Worm (Caenorhabditis elegans): ENCODE measurements around the gene mxl-3.

DNA sequence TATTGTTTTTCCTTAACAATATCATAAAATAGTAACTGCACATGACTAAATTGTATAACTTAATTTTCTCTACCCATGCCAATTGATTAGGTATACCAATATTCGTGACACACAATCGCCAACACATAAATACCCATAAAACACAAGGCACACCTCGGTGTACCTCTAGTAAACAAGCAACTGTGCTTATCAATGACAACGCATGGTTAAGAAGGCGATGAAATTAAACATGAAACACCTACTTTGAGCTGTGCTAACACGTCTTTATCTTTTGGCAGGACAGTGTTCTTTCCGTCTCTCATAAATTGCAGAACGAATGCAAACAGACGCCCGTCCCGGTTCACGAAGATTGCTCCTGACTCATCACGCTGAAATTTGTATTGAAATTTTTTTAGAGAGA lies 39.8 kb downstream of the mxl-3 start:
- TF ChIP-seq egl-27 (tag; optimal IDR thresholded peaks at IDR 0.05) (no peak), lsy-2 (tag; optimal IDR thresholded peaks at IDR 0.05) (peak in 1 of 2 experiments; percentile 1), snpc-4 (tag; optimal IDR thresholded peaks at IDR 0.05) (no peak), nhr-77 (tag; optimal IDR thresholded peaks at IDR 0.05) (no peak)
